Worm (Caenorhabditis elegans): ENCODE measurements around the gene C02B8.7.
A peak's percentile ranks its signal among the peaks of the same experiment; 100 is the strongest.
"Not testable (repeated sequence)": the region's sequence is repeated elsewhere in the genome, so short reads cannot be mapped to it uniquely, and the experiment has no call there.

Gene C02B8.7

DNA sequence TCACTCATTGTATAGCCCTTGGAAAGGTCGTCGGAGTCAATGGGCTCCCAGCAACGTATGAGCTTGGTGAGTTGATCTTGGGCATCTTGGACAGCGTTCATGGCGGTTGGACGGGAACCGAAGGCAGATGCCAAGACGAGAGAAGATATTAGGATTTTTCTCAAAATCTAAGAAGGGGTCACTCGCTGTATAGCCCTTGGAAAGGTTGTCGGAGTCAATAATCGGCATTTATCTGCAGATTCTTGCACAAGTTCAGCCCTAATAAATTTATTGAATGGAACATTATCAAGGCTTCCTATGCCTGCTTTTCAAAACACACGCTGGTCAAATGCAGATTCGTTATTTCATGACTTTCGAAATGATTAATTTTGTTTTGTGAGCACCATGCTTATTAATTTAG, at the start of gene C02B8.7:
Gene C02B8.7 (minus strand): TSS at position 101 of the 400 bp plus-strand sequence.
- TF ChIP-seq snpc-4 (tag; optimal IDR thresholded peaks at IDR 0.05) (no peak), aly-2 (tag; optimal IDR thresholded peaks at IDR 0.05) (no peak), egl-27 (tag; optimal IDR thresholded peaks at IDR 0.05) (no peak), peb-1 (tag; optimal IDR thresholded peaks at IDR 0.05) (no peak), nhr-12 (tag; optimal IDR thresholded peaks at IDR 0.05) (no peak), elt-1 (tag; optimal IDR thresholded peaks at IDR 0.05) (no peak), nhr-129 (tag; optimal IDR thresholded peaks at IDR 0.05) (no peak), ztf-11 (tag; optimal IDR thresholded peaks at IDR 0.05) (no peak), C34F6.9 (tag; optimal IDR thresholded peaks at IDR 0.05) (no peak), zag-1 (tag; optimal IDR thresholded peaks at IDR 0.05) (no peak), mab-5 (tag; optimal IDR thresholded peaks at IDR 0.05) (no peak), lin-11 (tag; optimal IDR thresholded peaks at IDR 0.05) (no peak), mdl-1 (tag; optimal IDR thresholded peaks at IDR 0.05) (no peak), sma-9 (GFP tag; optimal IDR thresholded peaks at IDR 0.05) (no peak), sma-9 (tag; optimal IDR thresholded peaks at IDR 0.05) (no peak), nhr-25 (tag; optimal IDR thresholded peaks at IDR 0.05) (no peak), nhr-11 (tag; optimal IDR thresholded peaks at IDR 0.05) (no peak), ZK546.5 (tag; optimal IDR thresholded peaks at IDR 0.05) (no peak)

DNA sequence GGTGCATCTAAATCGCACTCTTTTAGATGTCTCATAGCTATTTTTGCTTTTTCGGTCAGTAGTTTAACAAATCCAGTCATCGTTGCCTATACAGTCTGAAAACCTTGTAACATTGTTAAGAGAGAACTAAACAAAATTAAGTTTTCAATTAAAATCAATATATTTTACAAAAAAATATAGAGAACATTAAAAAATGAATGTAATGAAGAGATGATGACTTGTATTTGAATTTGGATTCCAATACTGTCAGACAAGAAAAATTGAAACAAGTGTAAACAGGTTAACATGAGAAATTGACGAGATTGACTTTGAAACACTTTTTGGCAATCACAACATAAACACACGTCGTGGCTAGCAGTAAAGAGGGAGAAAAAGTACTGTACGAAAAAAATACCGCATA, 47.4 kb upstream of the C02B8.7 start, which contains the start of gene C17H11.5:
Gene C17H11.5 (minus strand): TSS at position 101 of the 400 bp plus-strand sequence.
- no peak for TF ChIP-seq sma-9 (GFP tag; optimal IDR thresholded peaks at IDR 0.05)
- TF ChIP-seq sma-9 (tag; optimal IDR thresholded peaks at IDR 0.05): no peak
- TF ChIP-seq unc-55 (GFP tag; optimal IDR thresholded peaks at IDR 0.05): no peak
- no peak for TF ChIP-seq fos-1 (tag; optimal IDR thresholded peaks at IDR 0.05)
- no peak for TF ChIP-seq F13H6.1 (tag; optimal IDR thresholded peaks at IDR 0.05)
- no peak for TF ChIP-seq ztf-11 (tag; optimal IDR thresholded peaks at IDR 0.05)
- no peak for TF ChIP-seq R02D3.7 (tag; optimal IDR thresholded peaks at IDR 0.05)
- TF ChIP-seq blmp-1 (tag; optimal IDR thresholded peaks at IDR 0.05; ENCODE audit: insufficient read depth): no peak
- TF ChIP-seq lin-11 (tag; optimal IDR thresholded peaks at IDR 0.05): no peak
- TF ChIP-seq elt-3 (tag; optimal IDR thresholded peaks at IDR 0.05): no peak
- TF ChIP-seq ama-1 (optimal IDR thresholded peaks at IDR 0.05): no peak
- TF ChIP-seq lsy-2 (tag; optimal IDR thresholded peaks at IDR 0.05): no peak
- no peak for TF ChIP-seq unc-62 (GFP tag; optimal IDR thresholded peaks at IDR 0.05)
- TF ChIP-seq dmd-4 (tag; optimal IDR thresholded peaks at IDR 0.05): no peak
- no peak for TF ChIP-seq snpc-4 (tag; optimal IDR thresholded peaks at IDR 0.05)

DNA sequence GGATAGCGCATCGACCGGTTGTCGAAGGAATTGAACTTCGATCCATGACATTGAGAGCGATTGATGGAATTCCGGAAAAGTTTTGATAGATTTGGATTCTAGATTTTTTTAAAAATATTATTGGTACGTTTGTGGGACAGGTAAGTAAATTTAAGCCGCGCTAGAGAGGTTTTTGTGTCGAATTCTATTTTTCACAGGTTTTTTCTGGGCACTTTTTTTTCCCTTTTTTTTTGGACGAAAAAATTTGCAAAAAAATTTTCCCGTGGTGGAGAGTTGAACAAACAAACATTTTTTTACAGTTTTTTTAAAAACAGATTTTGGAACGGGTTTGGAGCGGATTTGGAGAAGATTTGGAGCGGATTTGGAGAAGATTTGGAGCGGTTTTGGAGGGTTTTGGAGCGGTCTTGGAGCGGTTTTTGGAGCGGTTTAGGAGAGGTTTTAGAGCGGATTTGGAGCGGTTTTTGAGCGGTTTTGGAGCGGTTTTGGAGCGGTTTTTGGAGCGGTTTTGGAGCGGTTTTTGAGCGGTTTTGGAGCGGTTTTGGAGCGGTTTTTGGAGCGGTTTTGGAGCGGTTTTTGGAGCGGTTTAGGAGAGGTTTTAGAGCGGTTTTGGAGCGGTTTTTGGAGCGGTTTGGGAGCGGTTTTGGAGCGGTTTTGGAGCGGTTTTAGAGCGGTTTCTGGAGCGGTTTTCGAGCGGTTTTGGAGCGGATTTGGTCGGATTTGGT, 44.1 kb upstream of the C02B8.7 start, which contains the start of gene C17H11.4:
Gene C17H11.4 (minus strand): TSS at position 51 of the 722 bp plus-strand sequence.
- TF ChIP-seq aly-2, ztf-4, nhr-25 (tag; optimal IDR thresholded peaks at IDR 0.05): not testable (repeated sequence)

DNA sequence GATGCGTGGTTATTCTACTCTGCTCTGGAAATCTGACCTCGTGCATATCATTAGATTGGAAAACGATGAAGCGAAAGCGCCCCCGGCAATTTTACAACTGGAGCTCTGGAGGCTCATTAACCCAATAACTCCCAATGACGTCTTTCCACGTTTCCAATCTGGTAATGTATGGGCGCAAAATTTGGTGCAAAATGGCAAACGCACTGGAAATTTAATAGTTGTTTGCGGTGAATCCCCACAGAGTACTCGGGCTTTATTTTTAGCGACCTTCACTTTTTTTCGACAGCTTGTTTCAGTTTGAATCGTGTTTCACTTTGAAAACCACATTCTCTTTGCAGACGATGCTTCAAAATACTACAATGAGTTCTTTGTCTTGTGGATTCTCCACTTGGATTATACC, 35.9 kb upstream of the C02B8.7 start, which contains the start of gene C17H11.1:
Gene C17H11.1 (plus strand): TSS at position 301 of the 400 bp plus-strand sequence.
- TF ChIP-seq Y55F3AM.14 (GFP tag; optimal IDR thresholded peaks at IDR 0.05) (no peak), ztf-4 (tag; optimal IDR thresholded peaks at IDR 0.05) (no peak), ztf-11 (tag; optimal IDR thresholded peaks at IDR 0.05) (no peak), ceh-82 (tag; optimal IDR thresholded peaks at IDR 0.05) (no peak), nhr-237 (tag; optimal IDR thresholded peaks at IDR 0.05) (no peak), unc-62 (GFP tag; optimal IDR thresholded peaks at IDR 0.05) (no peak)

DNA sequence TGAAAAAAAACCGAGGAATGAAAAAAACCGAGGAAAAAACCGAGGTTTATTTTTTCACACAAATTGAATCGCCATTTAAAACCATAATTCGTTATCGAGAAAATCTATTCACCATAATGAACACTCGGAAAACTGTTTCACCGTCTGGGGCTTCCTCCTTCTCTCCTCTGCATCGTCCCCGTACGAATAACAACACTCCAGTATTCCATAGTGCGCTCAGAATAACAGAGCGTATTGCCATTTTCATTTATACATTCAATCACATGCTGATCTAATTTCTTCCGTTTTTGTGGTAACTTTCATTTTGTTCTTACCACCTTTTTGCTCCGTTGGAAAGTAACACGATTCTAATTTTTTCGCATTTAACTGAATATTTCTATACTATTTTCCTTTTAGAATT, 31.9 kb upstream of the C02B8.7 start, which contains the start of gene C17H11.2:
Gene C17H11.2 (plus strand): TSS at position 397 of the 400 bp plus-strand sequence.
- no peak for TF ChIP-seq unc-62 (GFP tag; optimal IDR thresholded peaks at IDR 0.05)
- no peak for TF ChIP-seq elt-3 (tag; optimal IDR thresholded peaks at IDR 0.05)
- no peak for TF ChIP-seq gmeb-1 (tag; optimal IDR thresholded peaks at IDR 0.05)
- no peak for TF ChIP-seq nhr-237 (tag; optimal IDR thresholded peaks at IDR 0.05)
- no peak for TF ChIP-seq lin-13 (GFP tag; optimal IDR thresholded peaks at IDR 0.05)
- no peak for TF ChIP-seq sma-3 (GFP tag; optimal IDR thresholded peaks at IDR 0.05)
- TF ChIP-seq fos-1 (tag; optimal IDR thresholded peaks at IDR 0.05): peak; percentile 32
- TF ChIP-seq nhr-129 (tag; optimal IDR thresholded peaks at IDR 0.05): peak; percentile 47
- TF ChIP-seq ZK546.5 (tag; optimal IDR thresholded peaks at IDR 0.05): no peak
- TF ChIP-seq nhr-10 (tag; optimal IDR thresholded peaks at IDR 0.05): no peak
- peak; percentile 20 for TF ChIP-seq sma-9 (GFP tag; optimal IDR thresholded peaks at IDR 0.05)
- no peak for TF ChIP-seq sma-9 (tag; optimal IDR thresholded peaks at IDR 0.05)
- no peak for TF ChIP-seq aly-2 (tag; optimal IDR thresholded peaks at IDR 0.05)
- no peak for TF ChIP-seq nhr-23 (tag; optimal IDR thresholded peaks at IDR 0.05)
- TF ChIP-seq lin-11 (tag; optimal IDR thresholded peaks at IDR 0.05): no peak
- TF ChIP-seq C34F6.9 (tag; optimal IDR thresholded peaks at IDR 0.05): peak; percentile 39

Measured in whole organism, L2 larva.